Fruit fly (Drosophila melanogaster) whole organism, embryonic: Measurements from ENCODE around the gene Sap130.

Experiments
- Aef1 ChIP-seq: fragments of 200-800 bp; sonication (Bioruptor generic); IDR thresholded peaks from 3 replicates; pipeline ENCODE4 v1.3.6; 2022; ENCODE audit warnings: missing biosample characterization, missing genetic modification characterization
- Awh ChIP-seq: fragments of 200-800 bp; sonication (Bioruptor generic); IDR thresholded peaks from 2 replicates; pipeline ENCODE4, ENCODE4 v1.3.6; 2022; ENCODE audit warnings: missing biosample characterization, missing genetic modification characterization
- CG10267 ChIP-seq: fragments of 200-800 bp; sonication (Bioruptor generic); optimal IDR thresholded peaks from 2 replicates; lab custom pipeline; 2018; ENCODE audit warnings: missing biosample characterization, mild to moderate bottlenecking, missing genetic modification characterization, moderate library complexity
- CG10366 ChIP-seq: fragments of 200-800 bp; sonication (Bioruptor generic); IDR thresholded peaks from 2 replicates; pipeline ENCODE4 v1.3.6; 2022; ENCODE audit warnings: missing biosample characterization, missing genetic modification characterization
- CG13287 ChIP-seq: fragments of 200-800 bp; sonication (Bioruptor generic); IDR thresholded peaks from 2 replicates; pipeline ENCODE4 v1.3.6; 2022; ENCODE audit warnings: missing biosample characterization, missing genetic modification characterization; ENCODE audit not compliant: partially characterized antibody
- CG15073 ChIP-seq: fragments of 200-800 bp; sonication (Bioruptor generic); optimal IDR thresholded peaks from 2 replicates; lab custom pipeline; 2016; ENCODE audit warnings: missing biosample characterization, missing genetic modification characterization
- CG15269 ChIP-seq: fragments of 200-800 bp; sonication (Bioruptor generic); optimal IDR thresholded peaks from 2 replicates; lab custom pipeline; 2018; ENCODE audit warnings: missing biosample characterization, mild to moderate bottlenecking, missing genetic modification characterization, moderate library complexity
- CG1529 ChIP-seq: fragments of 200-800 bp; sonication (Bioruptor generic); optimal IDR thresholded peaks from 3 replicates; lab custom pipeline; 2018; ENCODE audit warnings: missing biosample characterization, missing genetic modification characterization
- CG1647 ChIP-seq: fragments of 200-800 bp; sonication (Bioruptor generic); optimal IDR thresholded peaks from 3 replicates; lab custom pipeline; 2016; ENCODE audit warnings: missing biosample characterization, missing genetic modification characterization
- CG17328 ChIP-seq: fragments of 200-800 bp; sonication (Bioruptor generic); IDR thresholded peaks from 2 replicates; pipeline ENCODE4 v1.3.6; 2022; ENCODE audit warnings: missing biosample characterization, missing genetic modification characterization
- CG17912 ChIP-seq: fragments of 200-800 bp; sonication (Bioruptor generic); optimal IDR thresholded peaks from 2 replicates; lab custom pipeline; 2018; ENCODE audit warnings: missing biosample characterization, mild to moderate bottlenecking, missing genetic modification characterization
- CG1832 ChIP-seq: fragments of 200-800 bp; sonication (Bioruptor generic); optimal IDR thresholded peaks from 2 replicates; lab custom pipeline; 2017; ENCODE audit warnings: missing biosample characterization, mild to moderate bottlenecking, missing genetic modification characterization, inconsistent platforms
- CG2129 ChIP-seq: fragments of 200-800 bp; sonication (Bioruptor generic); IDR thresholded peaks from 2 replicates; pipeline ENCODE4 v1.3.6; 2022; ENCODE audit warnings: missing biosample characterization, missing genetic modification characterization; ENCODE audit not compliant: partially characterized antibody
- CG3065 ChIP-seq: fragments of 200-800 bp; sonication (Bioruptor generic); optimal IDR thresholded peaks from 2 replicates; lab custom pipeline; 2016; ENCODE audit warnings: missing biosample characterization, missing genetic modification characterization
- CG31388 ChIP-seq: fragments of 200-800 bp; sonication (Bioruptor generic); optimal IDR thresholded peaks from 2 replicates; lab custom pipeline; 2016; ENCODE audit warnings: missing biosample characterization, missing genetic modification characterization
- CG3838 ChIP-seq: fragments of 200-800 bp; sonication (Bioruptor generic); optimal IDR thresholded peaks from 3 replicates; lab custom pipeline; 2016; ENCODE audit warnings: missing biosample characterization, missing genetic modification characterization
- CG6272 ChIP-seq: fragments of 200-800 bp; sonication (Bioruptor generic); IDR thresholded peaks from 2 replicates; pipeline ENCODE4 v1.3.6; 2022; ENCODE audit warnings: missing biosample characterization, missing genetic modification characterization
- CG7987 ChIP-seq: fragments of 200-800 bp; sonication (Bioruptor generic); optimal IDR thresholded peaks from 2 replicates; lab custom pipeline; 2018; ENCODE audit warnings: missing biosample characterization, mild to moderate bottlenecking, missing genetic modification characterization, moderate library complexity
- Dbx ChIP-seq: fragments of 200-800 bp; sonication (Bioruptor generic); IDR thresholded peaks from 3 replicates; pipeline ENCODE4 v1.3.6; 2022; ENCODE audit warnings: missing biosample characterization, missing genetic modification characterization
- Dfd ChIP-seq, 2 experiments: fragments of >200 bp; optimal IDR thresholded peaks; 2 replicates each; lab custom pipeline; 2017; ENCODE audit warnings: missing biosample characterization in 2 of 2, missing genetic modification characterization in 2 of 2
- Eip74EF ChIP-seq, 2 experiments: fragments of 200-800 bp in 1 of 2; fragments of >200 bp in 1 of 2; sonication (Bioruptor generic) in 1 of 2; optimal IDR thresholded peaks; 2 replicates each; lab custom pipeline; 2017 to 2019; ENCODE audit warnings: missing biosample characterization in 2 of 2, missing genetic modification characterization in 2 of 2, mild to moderate bottlenecking in 1 of 2, moderate library complexity in 1 of 2
- HLH4C ChIP-seq: fragments of 200-800 bp; sonication (Bioruptor generic); IDR thresholded peaks from 3 replicates; pipeline ENCODE4 v1.3.6; 2022; ENCODE audit warnings: missing biosample characterization, missing genetic modification characterization; ENCODE audit not compliant: partially characterized antibody
- HLH54F ChIP-seq: fragments of 200-800 bp; sonication (Bioruptor generic); optimal IDR thresholded peaks from 3 replicates; lab custom pipeline; 2016; ENCODE audit warnings: missing biosample characterization, missing genetic modification characterization
- HLHmδ ChIP-seq: fragments of 200-800 bp; sonication (Bioruptor generic); optimal IDR thresholded peaks from 2 replicates; lab custom pipeline; 2018; ENCODE audit warnings: missing biosample characterization, mild to moderate bottlenecking, missing genetic modification characterization, moderate library complexity
- MTF-1 ChIP-seq: fragments of 200-800 bp; sonication (Bioruptor generic); optimal IDR thresholded peaks from 2 replicates; lab custom pipeline; 2018; ENCODE audit warnings: missing biosample characterization, mild to moderate bottlenecking, missing genetic modification characterization, borderline replicate concordance
- PHDP ChIP-seq: fragments of 200-800 bp; sonication (Bioruptor generic); optimal IDR thresholded peaks from 3 replicates; lab custom pipeline; 2018; ENCODE audit warnings: missing biosample characterization, mild to moderate bottlenecking, missing genetic modification characterization, moderate library complexity
- YL-1 ChIP-seq: fragments of 200-800 bp; sonication (Bioruptor generic); optimal IDR thresholded peaks from 3 replicates; lab custom pipeline; 2017; ENCODE audit warnings: missing biosample characterization, mild to moderate bottlenecking, missing genetic modification characterization
- ato ChIP-seq: fragments of 200-800 bp; sonication (Bioruptor generic); IDR thresholded peaks from 2 replicates; pipeline ENCODE4 v1.3.6; 2022; ENCODE audit warnings: missing biosample characterization, missing genetic modification characterization; ENCODE audit not compliant: partially characterized antibody
- corto ChIP-seq: fragments of 200-800 bp; sonication (Bioruptor generic); optimal IDR thresholded peaks from 2 replicates; lab custom pipeline; 2016; ENCODE audit warnings: missing biosample characterization, mild to moderate bottlenecking, missing genetic modification characterization, moderate library complexity
- dimm ChIP-seq: fragments of 200-800 bp; sonication (Bioruptor generic); IDR thresholded peaks from 2 replicates; pipeline ENCODE4 v1.3.6; 2022; ENCODE audit warnings: missing biosample characterization, missing genetic modification characterization
- eve ChIP-seq, 2 experiments: fragments of >200 bp; optimal IDR thresholded peaks; 2 replicates each; lab custom pipeline; 2017; ENCODE audit warnings: missing biosample characterization in 2 of 2, missing genetic modification characterization in 2 of 2
- fru ChIP-seq: fragments of >200 bp; optimal IDR thresholded peaks from 2 replicates; lab custom pipeline; 2017
- gfzf ChIP-seq: fragments of 200-800 bp; sonication (Bioruptor generic); optimal IDR thresholded peaks from 2 replicates; lab custom pipeline; 2016; ENCODE audit warnings: missing biosample characterization, mild to moderate bottlenecking, missing genetic modification characterization, moderate library complexity
- gsb-n ChIP-seq: fragments of 200-800 bp; sonication (Bioruptor generic); optimal IDR thresholded peaks from 3 replicates; lab custom pipeline; 2018; ENCODE audit warnings: missing biosample characterization, mild to moderate bottlenecking, missing genetic modification characterization
- gt ChIP-seq: fragments of 200-800 bp; sonication (Bioruptor generic); IDR thresholded peaks from 2 replicates; pipeline ENCODE4 v1.3.6; 2022; ENCODE audit warnings: missing biosample characterization, missing genetic modification characterization
- kay ChIP-seq: fragments of 200-800 bp; sonication (Bioruptor generic); optimal IDR thresholded peaks from 2 replicates; lab custom pipeline; 2016; ENCODE audit warnings: missing biosample characterization, missing genetic modification characterization
- maf-S ChIP-seq: fragments of 200-800 bp; sonication (Bioruptor generic); optimal IDR thresholded peaks from 2 replicates; lab custom pipeline; 2016; ENCODE audit warnings: missing biosample characterization, missing genetic modification characterization
- nerfin-2 ChIP-seq: fragments of 200-800 bp; sonication (Bioruptor generic); IDR thresholded peaks from 2 replicates; pipeline ENCODE4 v1.3.6; 2022; ENCODE audit warnings: missing biosample characterization, missing genetic modification characterization; ENCODE audit not compliant: partially characterized antibody
- pfk ChIP-seq: fragments of 200-800 bp; sonication (Bioruptor generic); optimal IDR thresholded peaks from 2 replicates; lab custom pipeline; 2018; ENCODE audit warnings: missing biosample characterization, mild to moderate bottlenecking, missing genetic modification characterization, moderate library complexity
- pros ChIP-seq: fragments of 200-800 bp; sonication (Bioruptor generic); optimal IDR thresholded peaks from 3 replicates; lab custom pipeline; 2019; ENCODE audit warnings: missing biosample characterization, mild to moderate bottlenecking, missing genetic modification characterization, moderate library complexity
- pum ChIP-seq: fragments of 200-800 bp; sonication (Bioruptor generic); optimal IDR thresholded peaks from 2 replicates; lab custom pipeline; 2016; ENCODE audit warnings: missing biosample characterization, missing genetic modification characterization
- ro ChIP-seq: fragments of 200-800 bp; sonication (Bioruptor generic); IDR thresholded peaks from 2 replicates; pipeline ENCODE4 v1.3.6; 2022; ENCODE audit warnings: missing biosample characterization, missing genetic modification characterization
- sens ChIP-seq: fragments of 200-800 bp; sonication (Bioruptor generic); peaks from one replicate; lab custom pipeline; 2016; ENCODE audit warnings: missing biosample characterization, missing genetic modification characterization
- sna ChIP-seq: fragments of 200-800 bp; sonication (Bioruptor generic); IDR thresholded peaks from 2 replicates; pipeline ENCODE4 v1.3.6; 2022; ENCODE audit warnings: missing biosample characterization, missing genetic modification characterization; ENCODE audit not compliant: partially characterized antibody
- tap ChIP-seq: fragments of 200-800 bp; optimal IDR thresholded peaks from 3 replicates; lab custom pipeline; 2019; ENCODE audit warnings: missing biosample characterization, mild to moderate bottlenecking, missing genetic modification characterization, moderate library complexity
- tin ChIP-seq: fragments of 200-800 bp; sonication (Bioruptor generic); optimal IDR thresholded peaks from 3 replicates; lab custom pipeline; 2016; ENCODE audit warnings: missing biosample characterization, missing genetic modification characterization
- tio ChIP-seq: fragments of 200-800 bp; sonication (Bioruptor generic); optimal IDR thresholded peaks from 2 replicates; lab custom pipeline; 2017; ENCODE audit warnings: missing biosample characterization, missing genetic modification characterization, inconsistent platforms
- tup ChIP-seq: fragments of 200-800 bp; sonication (Bioruptor generic); optimal IDR thresholded peaks from 2 replicates; lab custom pipeline; 2016; ENCODE audit warnings: missing biosample characterization, mild to moderate bottlenecking, missing genetic modification characterization, moderate library complexity
- vvl ChIP-seq: fragments of 200-800 bp; sonication (Bioruptor generic); IDR thresholded peaks from 2 replicates; pipeline ENCODE4 v1.3.6; 2022; ENCODE audit warnings: missing biosample characterization, missing genetic modification characterization
- wek ChIP-seq: fragments of 200-800 bp; sonication (Bioruptor generic); optimal IDR thresholded peaks from 3 replicates; lab custom pipeline; 2018; ENCODE audit warnings: missing biosample characterization, mild to moderate bottlenecking, missing genetic modification characterization, moderate library complexity
- zen ChIP-seq: fragments of 200-800 bp; sonication (Bioruptor generic); optimal IDR thresholded peaks from 3 replicates; lab custom pipeline; 2018; ENCODE audit warnings: missing biosample characterization, mild to moderate bottlenecking, missing genetic modification characterization, moderate library complexity

The Sap130 gene

dm6 chr3L:12794532-12794931, 11.2 kb upstream of the Sap130 start (continued):
- TF ChIP-seq pum (GFP tag; lab: Kevin White, UChicago) (no peak), sens (GFP tag; lab: Kevin White, UChicago) (no peak), HLH54F (GFP tag; lab: Kevin White, UChicago) (no peak), CG17328 (GFP tag; lab: Robert Waterston, UW) (no peak), CG13287 (GFP tag; lab: Robert Waterston, UW) (peak; percentile 94), wek (GFP tag; lab: Kevin White, UChicago) (no peak), corto (GFP tag; lab: Kevin White, UChicago) (no peak), CG17912 (GFP tag; lab: Kevin White, UChicago) (no peak), eve (GFP tag; optimal IDR thresholded peaks at IDR 0.05; lab: Kevin White, UChicago) (no peak), CG10267 (tag; lab: Kevin White, UChicago) (no peak), kay (GFP tag; lab: Kevin White, UChicago) (no peak), Awh (GFP tag; lab: Robert Waterston, UW) (no peak), CG10366 (GFP tag; lab: Robert Waterston, UW) (no peak), CG3065 (GFP tag; lab: Kevin White, UChicago) (no peak), maf-S (GFP tag; lab: Kevin White, UChicago) (no peak), gt (GFP tag; lab: Robert Waterston, UW) (no peak), MTF-1 (GFP tag; lab: Kevin White, UChicago) (no peak), Dbx (no peak), tup (no peak), CG1529 (no peak), nerfin-2 (GFP tag; lab: Robert Waterston, UW) (peak; percentile 70; the same call in 1 of the 2 replicates), Dfd (GFP tag; optimal IDR thresholded peaks at IDR 0.05; lab: Kevin White, UChicago) (no peak), pros (GFP tag; lab: Kevin White, UChicago) (no peak), tio (GFP tag; lab: Kevin White, UChicago) (no peak), gfzf (no peak), gsb-n (tag; lab: Kevin White, UChicago) (no peak), CG7987 (no peak), CG3838 (GFP tag; lab: Kevin White, UChicago) (no peak), ro (GFP tag; lab: Robert Waterston, UW) (no peak), CG15073 (no peak), zen (tag; lab: Kevin White, UChicago) (no peak), vvl (GFP tag; lab: Robert Waterston, UW) (no peak; the same call in 1 of the 2 replicates), HLHmδ (GFP tag; lab: Kevin White, UChicago) (no peak), CG31388 (GFP tag; lab: Kevin White, UChicago) (no peak), CG15269 (tag; lab: Kevin White, UChicago) (no peak), Eip74EF (GFP tag; optimal IDR thresholded peaks at IDR 0.05; lab: Kevin White, UChicago) (no peak), tin (GFP tag; lab: Kevin White, UChicago) (no peak), tap (tag; lab: Kevin White, UChicago) (no peak), PHDP (tag; lab: Kevin White, UChicago) (peak; percentile 16), HLH4C (GFP tag; lab: Robert Waterston, UW) (peak; percentile 89), dimm (GFP tag; lab: Robert Waterston, UW) (no peak), Aef1 (GFP tag; lab: Robert Waterston, UW) (no peak), fru (lab: Kevin White, UChicago) (no peak), CG1647 (GFP tag; lab: Kevin White, UChicago) (no peak), pfk (peak; percentile 5), sna (peak; percentile 87), CG6272 (GFP tag; lab: Robert Waterston, UW) (no peak), YL-1 (GFP tag; lab: Kevin White, UChicago) (peak; percentile 55), CG2129 (peak; percentile 57; the same call in 1 of the 2 replicates), ato (peak; percentile 64), CG1832 (GFP tag; lab: Kevin White, UChicago) (no peak)
